Worm (Caenorhabditis elegans) whole organism, young adult: ENCODE data around the gene npr-32.

ENCODE experiments used
- D2030.7 ChIP-seq: fragments of 200-800 bp; sonication (Bioruptor generic); IDR thresholded peaks from 2 replicates; pipeline ENCODE4 v1.3.6; 2022; ENCODE audit warnings: missing genetic modification reagents, missing genetic modification characterization, missing compliant biosample characterization
- Y53G8AR.9 ChIP-seq: fragments of 200-800 bp; sonication (Bioruptor generic); conservative IDR thresholded peaks from 2 replicates; pipeline ENCODE4 v1.3.6; 2022; ENCODE audit warnings: missing genetic modification reagents, missing genetic modification characterization, missing compliant biosample characterization
- Y67H2A.10 ChIP-seq: fragments of 200-800 bp; sonication (Bioruptor generic); conservative IDR thresholded peaks from 2 replicates; pipeline ENCODE4 v1.3.6; 2022; ENCODE audit warnings: missing genetic modification reagents, missing genetic modification characterization, missing compliant biosample characterization
- ama-1 ChIP-seq, 3 experiments: fragments of 150-350 bp in 1 of 3; sonication (generic microtip) in 2 of 3; optimal IDR thresholded peaks; 2 replicates each; lab custom pipeline; 2014 to 2018; ENCODE audit warnings: missing biosample characterization in 2 of 3, missing genetic modification characterization in 2 of 3, missing genetic modification reagents in 2 of 3
- atf-7 ChIP-seq: sonication (generic microtip); optimal IDR thresholded peaks from 2 replicates; lab custom pipeline; 2017; ENCODE audit warnings: mild to moderate bottlenecking, missing genetic modification characterization, missing compliant biosample characterization
- dpl-1 ChIP-seq: fragments of 150-350 bp; optimal IDR thresholded peaks from 2 replicates; lab custom pipeline; 2014; ENCODE audit warnings: missing biosample characterization, missing genetic modification reagents, missing genetic modification characterization
- him-1 ChIP-seq: sonication (generic microtip); optimal IDR thresholded peaks from 2 replicates; lab custom pipeline; 2016; ENCODE audit warnings: missing genotype, missing genetic modification reagents, missing genetic modification characterization, missing compliant biosample characterization
- hmg-1.2 ChIP-seq: fragments of 200-800 bp; sonication (Bioruptor generic); IDR thresholded peaks from 2 replicates; pipeline ENCODE4 v1.3.6; 2022; ENCODE audit warnings: missing genetic modification reagents, missing genetic modification characterization, missing compliant biosample characterization
- madf-10 ChIP-seq: sonication (generic microtip); optimal IDR thresholded peaks from 2 replicates; lab custom pipeline; 2016; ENCODE audit warnings: mild to moderate bottlenecking, missing genetic modification characterization, missing compliant biosample characterization
- nfyb-1 ChIP-seq: fragments of 200-800 bp; sonication (Bioruptor generic); IDR thresholded peaks from 2 replicates; pipeline ENCODE4 v1.3.6; 2022; ENCODE audit warnings: missing genetic modification reagents, missing genetic modification characterization, missing compliant biosample characterization
- snpc-3.4 ChIP-seq: sonication (generic microtip); optimal IDR thresholded peaks from 2 replicates; lab custom pipeline; 2017; ENCODE audit warnings: missing genetic modification characterization, mild to moderate bottlenecking, missing compliant biosample characterization, antibody characterized with exemption, moderate library complexity, missing genotype, missing genetic modification reagents
- unc-62 ChIP-seq: fragments of 150-350 bp; optimal IDR thresholded peaks from 2 replicates; lab custom pipeline; 2014; ENCODE audit warnings: missing biosample characterization, missing genetic modification reagents, missing genetic modification characterization
- ztf-6 ChIP-seq: fragments of 200-800 bp; sonication (Bioruptor generic); IDR thresholded peaks from 2 replicates; pipeline ENCODE4 v1.3.6; 2022; ENCODE audit warnings: missing genetic modification reagents, missing genetic modification characterization, missing compliant biosample characterization

ce11 chrIV:17179071-17179470 is 51.8 kb downstream of the npr-32 start:
- TF ChIP-seq snpc-3.4 (no peak), dpl-1 (GFP tag; lab: Kevin White, UChicago) (no peak), Y67H2A.10 (no peak), D2030.7 (GFP tag; lab: Robert Waterston, UW) (no peak), him-1 (tag; lab: Kevin White, UChicago) (no peak), atf-7 (tag; lab: Kevin White, UChicago) (no peak), hmg-1.2 (GFP tag; lab: Robert Waterston, UW) (no peak), ama-1 (optimal IDR thresholded peaks at IDR 0.05; lab: Kevin White, UChicago) (no peak), ama-1 (GFP tag; optimal IDR thresholded peaks at IDR 0.05; lab: Kevin White, UChicago) (no peak), madf-10 (tag; lab: Kevin White, UChicago) (no peak), unc-62 (GFP tag; lab: Kevin White, UChicago) (no peak), Y53G8AR.9 (GFP tag; lab: Robert Waterston, UW) (no peak), nfyb-1 (GFP tag; lab: Robert Waterston, UW) (no peak), ztf-6 (GFP tag; lab: Robert Waterston, UW) (no peak)
